Worm (Caenorhabditis elegans) whole organism, L4/young adult: ENCODE data around the gene Y15E3A.3.

Experiments used
- W03F9.2 ChIP-seq: fragments of 150-350 bp; optimal IDR thresholded peaks from 2 replicates; lab custom pipeline; 2014; ENCODE audit warnings: missing biosample characterization, missing genetic modification characterization
- him-1 ChIP-seq: sonication (generic microtip); optimal IDR thresholded peaks from 2 replicates; lab custom pipeline; 2016; ENCODE audit warnings: missing genotype, missing genetic modification reagents, missing genetic modification characterization, missing compliant biosample characterization

- no peak for TF ChIP-seq him-1 (tag; lab: Kevin White, UChicago)
- no peak for TF ChIP-seq W03F9.2
These were observed 15.1 kb upstream of the Y15E3A.3 start for ce11 chrX:15340743-15341142.
